Worm (Caenorhabditis elegans): Measurements from ENCODE around the gene asp-5.
A peak's percentile ranks its signal among the peaks of the same experiment; 100 is the strongest.

The asp-5 gene

DNA sequence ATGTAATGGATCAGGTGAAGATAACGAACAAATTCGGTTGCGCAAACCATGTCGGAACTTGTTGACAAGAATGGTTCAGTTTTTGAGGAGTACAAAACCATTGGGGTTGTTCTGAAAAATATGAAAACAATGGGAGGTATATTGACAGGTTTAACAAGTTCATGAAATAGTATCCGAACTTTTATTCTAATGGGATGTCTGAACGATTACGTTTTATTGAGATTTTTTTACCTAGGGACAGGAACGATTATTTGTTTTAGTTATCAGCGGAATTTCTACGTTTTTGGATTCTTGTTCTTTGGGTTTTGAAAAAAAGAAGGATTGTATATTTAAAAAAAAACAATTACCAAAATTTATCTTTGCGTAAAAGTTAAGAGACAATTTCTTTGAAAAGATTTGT is 8.6 kb downstream of the asp-5 start, which contains the start of gene str-135:
Gene str-135 (minus strand): TSS at position 101 of the 400 bp plus-strand sequence.
- TF ChIP-seq ZK337.2 (GFP tag; IDR thresholded peaks at IDR 0.05) (no peak), saeg-2 (GFP tag; IDR thresholded peaks at IDR 0.05) (no peak), hmg-1.1 (GFP tag; IDR thresholded peaks at IDR 0.05) (no peak), ces-1 (GFP tag; optimal IDR thresholded peaks at IDR 0.05) (no peak), snpc-1.2 (GFP tag; IDR thresholded peaks at IDR 0.05) (no peak), nhr-41 (GFP tag; IDR thresholded peaks at IDR 0.05) (no peak), hlh-11 (tag; optimal IDR thresholded peaks at IDR 0.05) (no peak)

DNA sequence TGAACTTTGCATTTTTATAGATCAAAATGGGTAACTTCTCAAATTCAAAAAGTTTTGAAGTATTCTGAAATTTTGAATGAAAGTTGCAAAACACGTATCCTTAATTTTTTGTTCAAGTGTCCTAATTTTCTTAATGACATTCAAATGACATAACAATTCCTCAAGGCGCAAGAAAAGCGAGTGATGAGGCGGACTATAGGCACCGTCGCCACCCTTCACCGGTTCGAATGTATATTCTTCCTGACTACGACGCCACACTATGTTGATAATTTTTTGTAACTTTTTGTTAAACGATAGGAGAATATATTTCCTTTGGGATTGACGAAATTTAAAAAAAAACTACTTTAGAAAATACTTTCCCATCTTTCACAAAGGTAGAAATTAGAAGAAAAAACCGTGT is 9.5 kb downstream of the asp-5 start:
- TF ChIP-seq mxl-3 (GFP tag; optimal IDR thresholded peaks at IDR 0.05), result no peak
- TF ChIP-seq aha-1 (tag), result peak; percentile 81

DNA sequence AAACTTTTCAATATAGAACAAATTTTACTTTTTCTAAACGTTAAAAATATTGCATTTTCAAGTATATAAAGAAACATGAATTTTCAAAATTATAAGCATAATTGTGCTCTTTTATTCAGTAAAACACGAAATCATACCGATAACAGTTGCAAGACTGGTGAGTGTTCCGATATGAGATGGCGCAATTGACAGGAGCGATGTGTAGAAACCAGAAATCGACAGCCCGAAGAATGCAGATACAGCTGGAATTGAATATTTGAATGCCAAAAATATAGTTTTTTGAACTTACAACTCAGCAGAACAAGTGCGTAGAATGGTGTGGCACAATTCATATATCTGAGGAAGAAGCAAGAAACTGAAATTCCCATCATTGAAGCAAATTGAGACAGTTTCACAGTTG is 10.7 kb downstream of the asp-5 start:
- TF ChIP-seq aha-1 (tag), result peak; percentile 62
- no peak for TF ChIP-seq mxl-3 (GFP tag; optimal IDR thresholded peaks at IDR 0.05)
- TF ChIP-seq dmd-6 (GFP tag; IDR thresholded peaks at IDR 0.05), result peak; percentile 16; the same call in 1 of the 2 replicates
- no peak for TF ChIP-seq lin-13 (GFP tag; optimal IDR thresholded peaks at IDR 0.05)
- TF ChIP-seq T26A8.4 (GFP tag; IDR thresholded peaks at IDR 0.05), result no peak
- TF ChIP-seq jun-1 (tag; optimal IDR thresholded peaks at IDR 0.05), result no peak
- TF ChIP-seq nhr-11 (tag; optimal IDR thresholded peaks at IDR 0.05), result no peak
- no peak for TF ChIP-seq nhr-48 (tag; optimal IDR thresholded peaks at IDR 0.05)

DNA sequence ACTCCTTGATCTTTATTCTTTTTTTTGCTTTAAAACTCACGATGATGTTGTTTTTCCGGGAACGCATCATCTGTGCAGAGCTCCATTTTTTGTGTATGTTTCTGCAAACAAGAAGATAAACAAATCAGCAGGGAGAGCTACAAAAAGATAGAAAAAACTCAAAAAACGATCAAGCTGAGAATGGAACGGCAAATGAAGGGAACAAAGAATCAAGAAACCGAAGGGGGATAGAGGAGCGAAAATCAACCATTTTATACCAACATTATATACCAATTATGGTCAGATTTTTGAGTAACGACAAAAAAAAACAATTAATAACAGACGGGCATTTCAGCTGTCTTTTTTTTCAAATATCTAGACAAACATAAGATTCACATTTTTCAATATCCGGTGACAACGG is 12.6 kb downstream of the asp-5 start, which contains the start of gene slc-17.5:
Gene slc-17.5 (minus strand): TSS at position 101 of the 400 bp plus-strand sequence.
- TF ChIP-seq Y48G9A.11 (GFP tag; IDR thresholded peaks at IDR 0.05), result no peak
- peak in 1 of 2 experiments; percentile 78 for TF ChIP-seq unc-62 (GFP tag; optimal IDR thresholded peaks at IDR 0.05 in 1 of 2)
- no peak for TF ChIP-seq unc-62 (tag; optimal IDR thresholded peaks at IDR 0.05)
- TF ChIP-seq dmd-9 (GFP tag; IDR thresholded peaks at IDR 0.05), result no peak

DNA sequence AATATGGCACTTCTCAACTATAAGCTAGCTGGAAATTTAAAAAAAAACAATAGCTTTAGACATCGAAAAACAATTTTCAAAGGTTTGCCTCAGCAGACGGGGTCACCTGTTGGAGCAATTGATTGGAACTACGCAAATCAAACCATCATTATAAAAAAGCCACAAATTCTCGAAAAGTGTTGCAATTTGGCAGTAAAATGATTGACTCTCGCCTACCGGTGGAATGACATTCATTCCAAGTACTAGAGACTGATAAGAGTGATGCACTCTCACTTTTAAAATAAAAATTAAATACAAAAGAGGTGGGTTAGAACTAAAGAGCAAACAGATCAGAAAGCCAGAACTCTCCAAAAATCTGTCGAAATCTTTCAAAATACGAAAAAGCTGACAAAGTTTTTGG is 13.3 kb downstream of the asp-5 start:
- TF ChIP-seq nhr-28 (tag; optimal IDR thresholded peaks at IDR 0.05) (peak; percentile 26), dmd-6 (GFP tag; IDR thresholded peaks at IDR 0.05) (peak; percentile 58; the same call in 1 of the 2 replicates), zag-1 (tag; optimal IDR thresholded peaks at IDR 0.05) (no peak)

DNA sequence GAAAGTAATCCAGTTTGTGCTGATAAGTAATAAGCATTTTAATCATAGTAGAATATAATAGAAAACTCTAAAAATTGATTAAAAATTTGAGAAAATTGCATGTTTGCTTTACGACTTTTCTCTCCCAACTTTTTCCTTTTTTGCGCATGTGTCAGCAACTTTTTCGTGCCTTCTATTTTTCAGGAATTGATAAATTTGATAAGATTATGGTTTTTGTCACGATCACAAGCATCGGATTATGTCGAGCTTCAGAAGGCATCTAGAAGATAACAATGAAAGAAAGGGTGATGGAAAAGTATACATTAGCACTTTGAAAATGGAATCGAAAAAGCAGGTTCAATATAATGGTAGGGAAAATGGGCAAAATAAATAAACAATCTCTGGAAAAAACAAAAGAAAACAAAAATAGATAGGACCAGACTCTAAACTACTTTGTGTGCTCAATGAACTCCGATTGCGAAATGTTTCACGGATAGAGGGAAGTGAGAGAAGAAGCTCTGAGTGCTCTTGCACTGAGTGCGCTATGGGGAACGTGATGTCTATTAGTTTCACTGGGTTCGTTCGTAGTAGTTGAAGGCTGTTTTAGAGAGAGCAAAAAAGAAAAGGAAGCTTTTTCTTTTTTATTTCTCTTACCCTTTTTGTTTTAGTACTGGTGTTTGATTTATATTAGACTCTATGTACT is 16.1 kb downstream of the asp-5 start:
- no peak for TF ChIP-seq ZK546.5 (tag; optimal IDR thresholded peaks at IDR 0.05)
- no peak for TF ChIP-seq Y105C5A.15 (GFP tag; IDR thresholded peaks at IDR 0.05)
- TF ChIP-seq ceh-32 (tag; optimal IDR thresholded peaks at IDR 0.05; ENCODE audit: poor library complexity), result no peak
- peak; percentile 22; the same call in 1 of the 2 replicates for TF ChIP-seq dmd-6 (GFP tag; IDR thresholded peaks at IDR 0.05)
- TF ChIP-seq zfp-2 (tag; optimal IDR thresholded peaks at IDR 0.05), result no peak
- peak in 1 of 2 experiments; percentile 17 for TF ChIP-seq daf-16 (GFP tag; optimal IDR thresholded peaks at IDR 0.05)
- no peak for TF ChIP-seq daf-16 (tag; optimal IDR thresholded peaks at IDR 0.05)
- peak; percentile 66 for TF ChIP-seq hlh-30 (tag; optimal IDR thresholded peaks at IDR 0.05; ENCODE audit: insufficient read depth)
- TF ChIP-seq madf-5 (GFP tag; IDR thresholded peaks at IDR 0.05), result no peak
- TF ChIP-seq nhr-28 (tag; optimal IDR thresholded peaks at IDR 0.05), result no peak
- no peak for TF ChIP-seq mxl-2 (GFP tag; conservative IDR thresholded peaks at IDR 0.05)
- no peak for TF ChIP-seq jun-1 (tag; optimal IDR thresholded peaks at IDR 0.05)
- no peak for TF ChIP-seq fkh-10 (GFP tag; optimal IDR thresholded peaks at IDR 0.05)
- TF ChIP-seq lin-39 (tag; optimal IDR thresholded peaks at IDR 0.05), result no peak
- no peak for TF ChIP-seq tra-1 (GFP tag; IDR thresholded peaks at IDR 0.05)
- TF ChIP-seq F26F4.8 (GFP tag; conservative IDR thresholded peaks at IDR 0.05), result no peak
- TF ChIP-seq ctbp-1 (GFP tag; IDR thresholded peaks at IDR 0.05), result peak; percentile 50; the same call in 1 of the 2 replicates
- peak; percentile 94 for TF ChIP-seq nhr-48 (tag; optimal IDR thresholded peaks at IDR 0.05)
- TF ChIP-seq mdt-29 (GFP tag; IDR thresholded peaks at IDR 0.05), result no peak
- TF ChIP-seq lir-3 (tag; optimal IDR thresholded peaks at IDR 0.05), result no peak
- TF ChIP-seq hif-1 (tag; optimal IDR thresholded peaks at IDR 0.05), result peak in 1 of 2 experiments; percentile 78
- peak; percentile 92 for TF ChIP-seq aha-1 (tag)
- no peak; the same call in 1 of the 2 replicates for TF ChIP-seq hmg-1.1 (GFP tag; IDR thresholded peaks at IDR 0.05)
- no peak for TF ChIP-seq nhr-111 (GFP tag; optimal IDR thresholded peaks at IDR 0.05)
- TF ChIP-seq ztf-7 (tag; optimal IDR thresholded peaks at IDR 0.05), result no peak
